Worm (Caenorhabditis elegans) whole organism, early embryonic: ENCODE results near the gene rnh-1.2.
"Not testable (repeated sequence)": the region's sequence is repeated elsewhere in the genome, so short reads cannot be mapped to it uniquely, and the experiment has no call there.

Experiments
- B0310.2 ChIP-seq: sonication (generic microtip); optimal IDR thresholded peaks from 2 replicates; lab custom pipeline; 2016; ENCODE audit warnings: mild to moderate bottlenecking, missing genetic modification characterization, missing compliant biosample characterization
- F13C5.2 ChIP-seq: sonication (generic microtip); optimal IDR thresholded peaks from 2 replicates; lab custom pipeline; 2017; ENCODE audit warnings: mild to moderate bottlenecking, missing genetic modification characterization, inconsistent platforms, missing compliant biosample characterization
- aly-1 ChIP-seq: sonication (generic microtip); optimal IDR thresholded peaks from 2 replicates; lab custom pipeline; 2016; ENCODE audit warnings: missing genetic modification characterization, missing compliant biosample characterization
- ama-1 ChIP-seq: fragments of 150-350 bp; optimal IDR thresholded peaks from 2 replicates; lab custom pipeline; 2014
- ceh-13 ChIP-seq: fragments of 200-800 bp; sonication (Bioruptor generic); optimal IDR thresholded peaks from 2 replicates; lab custom pipeline; 2018; ENCODE audit warnings: mild to moderate bottlenecking, missing genetic modification characterization, missing compliant biosample characterization
- ceh-36 ChIP-seq: sonication (generic microtip); optimal IDR thresholded peaks from 2 replicates; lab custom pipeline; 2016; ENCODE audit warnings: missing genetic modification characterization, inconsistent platforms, missing compliant biosample characterization
- ets-7 ChIP-seq: sonication (generic microtip); optimal IDR thresholded peaks from 2 replicates; lab custom pipeline; 2016; ENCODE audit warnings: missing genotype, missing genetic modification characterization, missing compliant biosample characterization
- flt-1 ChIP-seq: fragments of 200-800 bp; sonication (Bioruptor generic); IDR thresholded peaks from 2 replicates; pipeline ENCODE4 v1.3.6; 2022; ENCODE audit warnings: missing genetic modification characterization, missing compliant biosample characterization
- hmbx-1 ChIP-seq: sonication (generic microtip); optimal IDR thresholded peaks from 2 replicates; lab custom pipeline; 2016; ENCODE audit warnings: mild to moderate bottlenecking, missing genetic modification characterization, missing compliant biosample characterization
- hmg-4 ChIP-seq: fragments of 200-800 bp; sonication (Bioruptor generic); optimal IDR thresholded peaks from 2 replicates; lab custom pipeline; 2018; ENCODE audit warnings: mild to moderate bottlenecking, missing genetic modification characterization, missing compliant biosample characterization
- hnd-1 ChIP-seq: sonication (generic microtip); optimal IDR thresholded peaks from 2 replicates; lab custom pipeline; 2016; ENCODE audit warnings: missing genetic modification characterization, missing compliant biosample characterization
- pes-1 ChIP-seq: fragments of 200-800 bp; sonication (Bioruptor generic); IDR thresholded peaks from 2 replicates; pipeline ENCODE4 v1.3.6; 2022; ENCODE audit warnings: missing genetic modification reagents, missing genetic modification characterization, missing compliant biosample characterization
- scrt-1 ChIP-seq: fragments of 200-800 bp; sonication (Bioruptor generic); IDR thresholded peaks from 2 replicates; pipeline ENCODE4 v1.3.6; 2022; ENCODE audit warnings: missing genetic modification characterization, missing compliant biosample characterization
- sea-1 ChIP-seq: fragments of 200-800 bp; sonication (Bioruptor generic); conservative IDR thresholded peaks from 2 replicates; pipeline ENCODE4 v1.3.6; 2022; ENCODE audit warnings: missing genetic modification characterization, missing compliant biosample characterization
- tbx-11 ChIP-seq: fragments of 200-800 bp; sonication (Bioruptor generic); IDR thresholded peaks from 2 replicates; pipeline ENCODE4 v1.3.6; 2022; ENCODE audit warnings: missing genetic modification characterization, missing compliant biosample characterization
- tbx-37 ChIP-seq: fragments of 200-800 bp; sonication (Bioruptor generic); conservative IDR thresholded peaks from 2 replicates; pipeline ENCODE4 v1.3.6; 2022; ENCODE audit warnings: missing genetic modification reagents, missing genetic modification characterization, missing compliant biosample characterization
- tra-4 ChIP-seq: sonication (generic microtip); optimal IDR thresholded peaks from 2 replicates; lab custom pipeline; 2017; ENCODE audit warnings: missing genetic modification characterization, missing compliant biosample characterization

The rnh-1.2 gene

DNA sequence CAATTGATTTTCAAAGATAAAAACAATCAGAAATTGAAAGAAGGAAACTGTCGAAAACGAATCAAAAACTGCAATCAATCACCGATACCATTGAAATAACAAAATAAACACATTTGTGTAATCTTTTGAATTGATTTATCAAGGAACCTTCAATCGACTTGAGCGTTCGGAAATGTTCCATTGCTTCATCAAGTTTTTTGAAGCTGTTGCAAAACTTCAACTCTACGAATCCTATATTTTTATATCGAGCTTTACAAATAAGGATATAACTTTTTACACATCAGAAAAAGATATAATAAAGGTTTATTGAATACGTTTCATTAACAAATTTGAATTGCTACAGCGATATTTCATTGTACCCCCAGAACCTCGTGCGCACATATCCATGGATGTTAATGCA, 31.1 kb upstream of the rnh-1.2 start, which contains the start of gene chil-8:
TSS of gene chil-8 (minus strand) at position 101 of the 400 bp plus-strand sequence.
- TF ChIP-seq F13C5.2 (tag; lab: Kevin White, UChicago): no peak

DNA sequence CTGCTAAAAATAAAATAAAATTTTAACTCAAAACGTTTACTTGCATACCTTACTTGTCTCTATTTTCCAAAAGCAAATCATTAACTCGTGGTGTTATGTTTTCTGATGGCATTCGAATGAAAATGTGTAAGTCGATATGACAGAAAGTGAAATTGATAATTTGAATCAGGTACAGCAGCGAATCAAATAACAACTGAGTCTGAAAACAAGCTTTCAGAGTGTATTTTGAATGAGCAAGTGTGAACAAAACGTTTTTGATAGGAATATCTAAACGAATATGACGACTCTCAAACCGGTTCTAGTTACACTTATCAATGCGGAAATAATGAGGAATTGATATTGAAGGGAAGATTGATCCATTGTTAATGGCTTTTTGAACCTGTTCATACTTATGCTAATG, 29.2 kb upstream of the rnh-1.2 start, which contains the start of gene chil-7:
TSS of gene chil-7 (minus strand) at position 112 of the 400 bp plus-strand sequence.
- TF ChIP-seq hmbx-1 (tag; lab: Kevin White, UChicago) (no peak), aly-1 (no peak), scrt-1 (no peak), tbx-11 (no peak), F13C5.2 (tag; lab: Kevin White, UChicago) (no peak), hnd-1 (no peak), hmg-4 (no peak), B0310.2 (no peak), ceh-36 (tag; lab: Kevin White, UChicago) (no peak), ceh-13 (no peak), tbx-37 (GFP tag; lab: Robert Waterston, UW) (no peak)

DNA sequence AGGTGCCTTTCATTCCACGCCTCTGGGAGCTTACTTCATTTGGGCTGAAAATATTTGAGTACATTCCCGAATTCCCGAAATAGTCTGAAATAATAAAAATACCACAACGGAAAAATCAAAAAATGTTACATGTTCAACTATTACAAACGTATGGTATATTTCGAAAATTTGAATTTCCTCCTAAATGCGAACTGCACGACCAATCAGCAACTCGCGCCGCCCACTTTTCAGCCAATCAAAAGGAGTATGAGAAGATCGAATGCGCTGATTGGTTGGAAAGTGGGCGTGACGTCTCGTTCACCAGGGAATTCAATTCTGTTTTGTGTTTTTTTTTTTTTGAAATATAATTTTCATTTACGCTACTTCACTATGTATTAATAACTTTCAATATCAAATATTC, 26.9 kb upstream of the rnh-1.2 start, which contains the start of gene old-1:
TSS of gene old-1 (minus strand) at position 50 of the 400 bp plus-strand sequence.
- TF ChIP-seq hnd-1 (no peak), B0310.2 (no peak), tbx-11 (no peak)

DNA sequence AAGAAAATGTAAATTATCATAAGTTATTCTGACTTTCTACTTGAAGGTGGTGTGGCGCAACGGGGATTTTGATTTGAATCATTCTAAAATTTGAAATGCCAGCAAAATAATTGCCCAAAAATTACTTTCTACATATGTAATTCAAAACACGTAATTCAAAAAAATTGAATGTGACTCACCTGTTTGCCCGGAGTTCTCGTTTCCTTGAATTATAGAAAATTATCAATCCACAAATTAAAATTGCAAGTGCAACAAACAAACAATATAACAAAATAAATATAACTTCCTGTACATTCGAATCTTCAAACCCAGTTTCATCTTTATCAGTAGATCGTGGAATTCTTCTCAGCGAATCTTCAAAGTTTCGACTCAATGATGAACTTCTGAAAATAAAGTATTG, 26.4 kb upstream of the rnh-1.2 start:
- TF ChIP-seq hmg-4 (no peak), F13C5.2 (tag; lab: Kevin White, UChicago) (no peak), tbx-37 (GFP tag; lab: Robert Waterston, UW) (no peak), hnd-1 (no peak), ama-1 (lab: Kevin White, UChicago) (no peak), hmbx-1 (tag; lab: Kevin White, UChicago) (no peak), tbx-11 (no peak), pes-1 (no peak), sea-1 (no peak), flt-1 (GFP tag; lab: Robert Waterston, UW) (no peak), ceh-13 (no peak), ets-7 (tag; lab: Kevin White, UChicago) (no peak)

DNA sequence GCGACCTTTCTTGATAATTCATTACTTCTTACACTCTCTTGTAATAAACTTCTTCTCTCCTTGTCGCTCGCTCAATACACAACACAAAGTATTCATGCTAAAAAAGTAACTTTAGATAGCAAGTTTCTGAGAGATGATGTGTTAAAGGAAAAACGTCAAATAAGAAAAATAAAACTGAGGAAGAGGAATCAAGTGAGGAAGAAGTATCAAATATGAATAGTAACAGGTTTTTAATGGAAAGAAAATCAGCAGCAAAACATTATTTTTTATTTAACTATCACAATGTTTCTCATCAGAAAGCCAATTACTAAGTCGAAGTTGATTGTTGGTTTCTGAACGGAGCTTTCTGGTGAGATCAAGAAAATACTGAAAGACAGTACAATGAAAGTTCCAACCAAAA, 24.5 kb upstream of the rnh-1.2 start, which contains the start of gene chil-1:
TSS of gene chil-1 (minus strand) at position 101 of the 400 bp plus-strand sequence.
- TF ChIP-seq ceh-13; ets-7 (tag; lab: Kevin White, UChicago); tbx-37 (GFP tag; lab: Robert Waterston, UW): not testable (repeated sequence)

- TF ChIP-seq flt-1 (GFP tag; lab: Robert Waterston, UW) (no peak), tbx-11 (no peak), ets-7 (tag; lab: Kevin White, UChicago) (no peak), hmbx-1 (tag; lab: Kevin White, UChicago) (no peak), aly-1 (no peak), scrt-1 (no peak), hnd-1 (no peak), tra-4 (tag; lab: Kevin White, UChicago) (no peak)
Observed at ce11 chrII:9862147-9862546, 20.3 kb upstream of the rnh-1.2 start, which contains the start of gene C08H9.18. Gene C08H9.18 (minus strand): TSS chrII:9862247.

- TF ChIP-seq B0310.2: no peak
- TF ChIP-seq F13C5.2 (tag; lab: Kevin White, UChicago): no peak
- TF ChIP-seq flt-1 (GFP tag; lab: Robert Waterston, UW): no peak
- TF ChIP-seq ceh-13: no peak
- no peak for TF ChIP-seq ceh-36 (tag; lab: Kevin White, UChicago)
- no peak for TF ChIP-seq sea-1
- no peak for TF ChIP-seq tbx-11
- TF ChIP-seq tbx-37 (GFP tag; lab: Robert Waterston, UW): no peak
- TF ChIP-seq aly-1: no peak
- TF ChIP-seq hnd-1: no peak
Observed at ce11 chrII:9861394-9861793, 19.6 kb upstream of the rnh-1.2 start, which contains the start of gene chil-3. Gene chil-3 (minus strand): TSS chrII:9861494.

ce11 chrII:9859575-9859974, 17.7 kb upstream of the rnh-1.2 start, which contains the start of gene chil-5:
Gene chil-5 (minus strand): TSS chrII:9859675.
- TF ChIP-seq flt-1 (GFP tag; lab: Robert Waterston, UW): no peak

DNA sequence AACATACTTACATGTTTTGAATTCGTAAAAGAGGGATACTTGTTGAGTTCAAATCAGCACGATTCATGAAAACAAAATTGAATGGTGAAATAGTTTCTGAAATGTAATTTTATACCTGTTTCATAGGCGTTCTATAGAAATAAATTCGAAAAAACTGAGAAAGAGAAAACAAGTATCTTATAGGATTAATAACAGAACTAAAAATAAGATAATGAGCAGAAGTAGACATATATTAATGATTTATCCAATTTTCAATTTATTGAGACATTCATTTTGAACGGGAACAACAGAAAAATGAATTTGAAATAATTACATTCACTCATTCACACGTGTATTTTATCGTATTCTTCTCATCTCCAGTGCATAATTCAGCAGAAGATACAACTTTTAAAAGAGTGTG, 16.0 kb upstream of the rnh-1.2 start, which contains the start of gene chil-6:
TSS of gene chil-6 (minus strand) at position 101 of the 400 bp plus-strand sequence.
- no peak for TF ChIP-seq aly-1
- no peak for TF ChIP-seq hmbx-1 (tag; lab: Kevin White, UChicago)
- TF ChIP-seq ets-7 (tag; lab: Kevin White, UChicago): no peak

ce11 chrII:9855620-9856019, 13.8 kb upstream of the rnh-1.2 start, which contains the start of gene chil-4:
Gene chil-4 (minus strand): TSS chrII:9855720.
- no peak for TF ChIP-seq ceh-36 (tag; lab: Kevin White, UChicago)
- no peak for TF ChIP-seq pes-1
- TF ChIP-seq ama-1 (lab: Kevin White, UChicago): no peak
- no peak for TF ChIP-seq ets-7 (tag; lab: Kevin White, UChicago)
- TF ChIP-seq hnd-1: no peak
- no peak for TF ChIP-seq flt-1 (GFP tag; lab: Robert Waterston, UW)
- TF ChIP-seq scrt-1: no peak
- TF ChIP-seq ceh-13: no peak
- TF ChIP-seq sea-1: no peak
- no peak for TF ChIP-seq hmg-4
- no peak for TF ChIP-seq F13C5.2 (tag; lab: Kevin White, UChicago)
- TF ChIP-seq hmbx-1 (tag; lab: Kevin White, UChicago): no peak
- no peak for TF ChIP-seq tbx-37 (GFP tag; lab: Robert Waterston, UW)
- no peak for TF ChIP-seq B0310.2
- TF ChIP-seq tbx-11: no peak
- TF ChIP-seq tra-4 (tag; lab: Kevin White, UChicago): no peak
- TF ChIP-seq aly-1: no peak
